Worm (Caenorhabditis elegans) whole organism, midembryonic: Measurements from ENCODE around the gene lron-10.
A peak's percentile ranks its signal among the peaks of the same experiment; 100 is the strongest.

Source experiments
- T22C8.4 ChIP-seq: fragments of 200-800 bp; sonication (Bioruptor generic); IDR thresholded peaks from 2 replicates; pipeline ENCODE4 v1.3.6; 2022; ENCODE audit warnings: missing genetic modification characterization, missing compliant biosample characterization
- cog-1 ChIP-seq: sonication (generic microtip); optimal IDR thresholded peaks from 2 replicates; lab custom pipeline; 2016; ENCODE audit warnings: missing genetic modification characterization, missing compliant biosample characterization
- flt-1 ChIP-seq: fragments of 200-800 bp; sonication (Bioruptor generic); IDR thresholded peaks from 2 replicates; pipeline ENCODE4 v1.3.6; 2022; ENCODE audit warnings: missing genetic modification characterization, missing compliant biosample characterization
- klf-2 ChIP-seq: fragments of 200-800 bp; sonication (Bioruptor generic); conservative IDR thresholded peaks from 2 replicates; pipeline ENCODE4 v1.3.6; 2022; ENCODE audit warnings: missing genetic modification reagents, missing genetic modification characterization, missing compliant biosample characterization
- med-1 ChIP-seq: sonication (generic microtip); optimal IDR thresholded peaks from 2 replicates; lab custom pipeline; 2017; ENCODE audit warnings: missing genetic modification characterization, mild to moderate bottlenecking, missing compliant biosample characterization, antibody characterized with exemption, missing genetic modification reagents; ENCODE audit not compliant: insufficient read depth
- ref-1 ChIP-seq: fragments of 200-800 bp; sonication (Bioruptor generic); conservative IDR thresholded peaks from 2 replicates; pipeline ENCODE4 v1.3.6; 2022; ENCODE audit warnings: missing genetic modification reagents, missing genetic modification characterization, missing compliant biosample characterization
- tab-1 ChIP-seq: fragments of 200-800 bp; sonication (Bioruptor generic); IDR thresholded peaks from 2 replicates; pipeline ENCODE4 v1.3.6; 2022; ENCODE audit warnings: missing genetic modification characterization, missing compliant biosample characterization
- ztf-23 ChIP-seq: fragments of 200-800 bp; sonication (Bioruptor generic); IDR thresholded peaks from 2 replicates; pipeline ENCODE4 v1.3.6; 2022; ENCODE audit warnings: missing genetic modification reagents, missing genetic modification characterization, missing compliant biosample characterization
- ztf-29 ChIP-seq: fragments of 200-800 bp; sonication (Bioruptor generic); IDR thresholded peaks from 2 replicates; pipeline ENCODE4 v1.3.6; 2022; ENCODE audit warnings: missing genetic modification reagents, missing genetic modification characterization, missing compliant biosample characterization

lron-10 gene

ce11 chrIII:10631870-10632509, 10.8 kb upstream of the lron-10 start:
- TF ChIP-seq cog-1 (tag; lab: Kevin White, UChicago) = no peak
- no peak for TF ChIP-seq klf-2 (GFP tag; lab: Robert Waterston, UW)
- no peak for TF ChIP-seq ztf-29 (GFP tag; lab: Robert Waterston, UW)
- no peak for TF ChIP-seq flt-1 (GFP tag; lab: Robert Waterston, UW)
- no peak for TF ChIP-seq ref-1 (GFP tag; lab: Robert Waterston, UW)
- no peak for TF ChIP-seq med-1 (GFP tag; lab: Kevin White, UChicago)
- no peak for TF ChIP-seq T22C8.4
- no peak for TF ChIP-seq ztf-23 (GFP tag; lab: Robert Waterston, UW)
- TF ChIP-seq tab-1 (GFP tag; lab: Robert Waterston, UW) = no peak

- TF ChIP-seq med-1 (GFP tag; lab: Kevin White, UChicago) = no peak
- no peak for TF ChIP-seq tab-1 (GFP tag; lab: Robert Waterston, UW)
- no peak for TF ChIP-seq ref-1 (GFP tag; lab: Robert Waterston, UW)
These were observed 8.6 kb upstream of the lron-10 start for ce11 chrIII:10629795-10630194.

ce11 chrIII:10629043-10629442, 7.9 kb upstream of the lron-10 start, which contains the start of gene swt-4:
TSS of gene swt-4 (minus strand) at chrIII:10629143.
- TF ChIP-seq flt-1 (GFP tag; lab: Robert Waterston, UW) (no peak), ztf-29 (GFP tag; lab: Robert Waterston, UW) (no peak), tab-1 (GFP tag; lab: Robert Waterston, UW) (no peak), klf-2 (GFP tag; lab: Robert Waterston, UW) (no peak), T22C8.4 (no peak), ztf-23 (GFP tag; lab: Robert Waterston, UW) (no peak), ref-1 (GFP tag; lab: Robert Waterston, UW) (no peak), med-1 (GFP tag; lab: Kevin White, UChicago) (no peak), cog-1 (tag; lab: Kevin White, UChicago) (no peak)

ce11 chrIII:10628360-10628759, 7.2 kb upstream of the lron-10 start:
- TF ChIP-seq ztf-23 (GFP tag; lab: Robert Waterston, UW) (no peak), ztf-29 (GFP tag; lab: Robert Waterston, UW) (no peak), T22C8.4 (no peak), flt-1 (GFP tag; lab: Robert Waterston, UW) (no peak), ref-1 (GFP tag; lab: Robert Waterston, UW) (no peak), klf-2 (GFP tag; lab: Robert Waterston, UW) (no peak)

ce11 chrIII:10624564-10624963, 3.4 kb upstream of the lron-10 start:
- TF ChIP-seq cog-1 (tag; lab: Kevin White, UChicago) (peak; percentile 51), med-1 (GFP tag; lab: Kevin White, UChicago) (peak; percentile 55), tab-1 (GFP tag; lab: Robert Waterston, UW) (peak; percentile 93), klf-2 (GFP tag; lab: Robert Waterston, UW) (peak; percentile 81), ztf-29 (GFP tag; lab: Robert Waterston, UW) (peak; percentile 67), T22C8.4 (peak; percentile 92), ref-1 (GFP tag; lab: Robert Waterston, UW) (peak; percentile 85), flt-1 (GFP tag; lab: Robert Waterston, UW) (peak; percentile 94), ztf-23 (GFP tag; lab: Robert Waterston, UW) (peak; percentile 82)

ce11 chrIII:10615166-10615565, 6.0 kb downstream of the lron-10 start, which contains the start of gene mrpl-22:
TSS of gene mrpl-22 (plus strand) at chrIII:10615466.
- TF ChIP-seq cog-1 (tag; lab: Kevin White, UChicago) = no peak
- TF ChIP-seq ztf-29 (GFP tag; lab: Robert Waterston, UW) = no peak
- TF ChIP-seq ref-1 (GFP tag; lab: Robert Waterston, UW) = no peak
- no peak for TF ChIP-seq T22C8.4
- TF ChIP-seq ztf-23 (GFP tag; lab: Robert Waterston, UW) = no peak
- TF ChIP-seq klf-2 (GFP tag; lab: Robert Waterston, UW) = no peak
- TF ChIP-seq tab-1 (GFP tag; lab: Robert Waterston, UW) = no peak
- no peak for TF ChIP-seq med-1 (GFP tag; lab: Kevin White, UChicago)
- TF ChIP-seq flt-1 (GFP tag; lab: Robert Waterston, UW) = no peak

- no peak for TF ChIP-seq tab-1 (GFP tag; lab: Robert Waterston, UW)
- TF ChIP-seq ztf-23 (GFP tag; lab: Robert Waterston, UW) = no peak
- TF ChIP-seq ref-1 (GFP tag; lab: Robert Waterston, UW) = no peak
- no peak for TF ChIP-seq klf-2 (GFP tag; lab: Robert Waterston, UW)
- no peak for TF ChIP-seq flt-1 (GFP tag; lab: Robert Waterston, UW)
- no peak for TF ChIP-seq cog-1 (tag; lab: Kevin White, UChicago)
- no peak for TF ChIP-seq ztf-29 (GFP tag; lab: Robert Waterston, UW)
- TF ChIP-seq T22C8.4 = no peak
These were observed 8.8 kb downstream of the lron-10 start, which contains the start of gene Y39A1A.24 for ce11 chrIII:10612333-10612732. TSS of gene Y39A1A.24 (plus strand) at chrIII:10612633.

- no peak for TF ChIP-seq tab-1 (GFP tag; lab: Robert Waterston, UW)
- TF ChIP-seq med-1 (GFP tag; lab: Kevin White, UChicago) = no peak
- TF ChIP-seq ztf-23 (GFP tag; lab: Robert Waterston, UW) = no peak
- TF ChIP-seq ztf-29 (GFP tag; lab: Robert Waterston, UW) = no peak
- TF ChIP-seq T22C8.4 = no peak
- no peak for TF ChIP-seq klf-2 (GFP tag; lab: Robert Waterston, UW)
- TF ChIP-seq flt-1 (GFP tag; lab: Robert Waterston, UW) = no peak
- TF ChIP-seq cog-1 (tag; lab: Kevin White, UChicago) = no peak
- TF ChIP-seq ref-1 (GFP tag; lab: Robert Waterston, UW) = no peak
These were observed 13.0 kb downstream of the lron-10 start for ce11 chrIII:10608161-10608560.

- TF ChIP-seq tab-1 (GFP tag; lab: Robert Waterston, UW) (no peak), ref-1 (GFP tag; lab: Robert Waterston, UW) (no peak), med-1 (GFP tag; lab: Kevin White, UChicago) (no peak), T22C8.4 (no peak), cog-1 (tag; lab: Kevin White, UChicago) (no peak), klf-2 (GFP tag; lab: Robert Waterston, UW) (no peak), ztf-29 (GFP tag; lab: Robert Waterston, UW) (no peak), flt-1 (GFP tag; lab: Robert Waterston, UW) (no peak), ztf-23 (GFP tag; lab: Robert Waterston, UW) (no peak)
These were observed 16.1 kb downstream of the lron-10 start, which contains the start of gene rabx-5 for ce11 chrIII:10605049-10605448. TSS of gene rabx-5 (plus strand) at chrIII:10605349.
